Fruit fly (Drosophila melanogaster) whole organism, embryonic: ENCODE measurements around the gene Dpm1.
A peak's percentile ranks its signal among the peaks of the same experiment; 100 is the strongest.

Experiments used
- Antp ChIP-seq: fragments of 200-800 bp; sonication (Bioruptor generic); optimal IDR thresholded peaks from 3 replicates; lab custom pipeline; 2016; ENCODE audit warnings: missing biosample characterization, missing genetic modification characterization
- C15 ChIP-seq: fragments of 200-800 bp; sonication (Bioruptor generic); IDR thresholded peaks from 3 replicates; pipeline ENCODE4 v1.3.6; 2022; ENCODE audit warnings: missing biosample characterization, missing genetic modification characterization
- CG10274 ChIP-seq: fragments of 200-800 bp; sonication (Bioruptor generic); optimal IDR thresholded peaks from 3 replicates; lab custom pipeline; 2017; ENCODE audit warnings: missing biosample characterization, mild to moderate bottlenecking, missing genetic modification characterization
- CG10462 ChIP-seq: fragments of 200-800 bp; sonication (Bioruptor generic); optimal IDR thresholded peaks from 2 replicates; lab custom pipeline; 2016; ENCODE audit warnings: missing biosample characterization, missing genetic modification characterization
- CG11085 ChIP-seq: fragments of 200-800 bp; sonication (Bioruptor generic); IDR thresholded peaks from 2 replicates; pipeline ENCODE4 v1.3.6; 2022; ENCODE audit warnings: missing biosample characterization, missing genetic modification characterization
- CG11723 ChIP-seq: fragments of 200-800 bp; sonication (Bioruptor generic); optimal IDR thresholded peaks from 2 replicates; lab custom pipeline; 2017; ENCODE audit warnings: missing biosample characterization, mild to moderate bottlenecking, missing genetic modification characterization
- CG13287 ChIP-seq: fragments of 200-800 bp; sonication (Bioruptor generic); IDR thresholded peaks from 2 replicates; pipeline ENCODE4 v1.3.6; 2022; ENCODE audit warnings: missing biosample characterization, missing genetic modification characterization; ENCODE audit not compliant: partially characterized antibody
- CG14710 ChIP-seq: fragments of 200-800 bp; sonication (Bioruptor generic); optimal IDR thresholded peaks from 3 replicates; lab custom pipeline; 2019; ENCODE audit warnings: missing biosample characterization, mild to moderate bottlenecking, missing genetic modification characterization, moderate library complexity
- CG15011 ChIP-seq: fragments of 200-800 bp; sonication (Bioruptor generic); optimal IDR thresholded peaks from 3 replicates; lab custom pipeline; 2018; ENCODE audit warnings: missing biosample characterization, mild to moderate bottlenecking, missing genetic modification characterization
- CG15514 ChIP-seq: fragments of 200-800 bp; sonication (Bioruptor generic); optimal IDR thresholded peaks from 3 replicates; lab custom pipeline; 2017; ENCODE audit warnings: missing biosample characterization, missing genetic modification characterization, mild to moderate bottlenecking, moderate library complexity, missing genetic modification reagents
- CG15601 ChIP-seq: fragments of 200-800 bp; sonication (Bioruptor generic); optimal IDR thresholded peaks from 3 replicates; lab custom pipeline; 2019; ENCODE audit warnings: missing biosample characterization, mild to moderate bottlenecking, missing genetic modification characterization, moderate library complexity
- CG15696 ChIP-seq: fragments of 200-800 bp; sonication (Bioruptor generic); optimal IDR thresholded peaks from 2 replicates; lab custom pipeline; 2019; ENCODE audit warnings: missing biosample characterization, mild to moderate bottlenecking, missing genetic modification characterization, moderate library complexity
- CG1602 ChIP-seq: fragments of 200-800 bp; sonication (Bioruptor generic); optimal IDR thresholded peaks from 3 replicates; lab custom pipeline; 2016; ENCODE audit warnings: missing biosample characterization, missing genetic modification characterization
- CG17361 ChIP-seq: fragments of 200-800 bp; sonication (Bioruptor generic); IDR thresholded peaks from 3 replicates; pipeline ENCODE4 v1.3.6; 2022; ENCODE audit warnings: missing biosample characterization, missing genetic modification characterization
- CG17568 ChIP-seq: fragments of 200-800 bp; sonication (Bioruptor generic); optimal IDR thresholded peaks from 2 replicates; lab custom pipeline; 2018; ENCODE audit warnings: missing biosample characterization, mild to moderate bottlenecking, missing genetic modification characterization, moderate library complexity
- CG30403 ChIP-seq: fragments of 200-800 bp; sonication (Bioruptor generic); optimal IDR thresholded peaks from 3 replicates; lab custom pipeline; 2016; ENCODE audit warnings: missing biosample characterization, missing genetic modification characterization
- CG31365 ChIP-seq: fragments of 200-800 bp; sonication (Bioruptor generic); optimal IDR thresholded peaks from 2 replicates; lab custom pipeline; 2018; ENCODE audit warnings: missing biosample characterization, mild to moderate bottlenecking, missing genetic modification characterization
- CG3847 ChIP-seq: fragments of 200-800 bp; sonication (Bioruptor generic); IDR thresholded peaks from 2 replicates; pipeline ENCODE4 v1.3.6; 2022; ENCODE audit warnings: missing biosample characterization, missing genetic modification characterization
- CG6854 ChIP-seq: fragments of 200-800 bp; sonication (Bioruptor generic); optimal IDR thresholded peaks from 3 replicates; lab custom pipeline; 2017; ENCODE audit warnings: missing biosample characterization, mild to moderate bottlenecking, missing genetic modification characterization
- CG7786 ChIP-seq: fragments of 200-800 bp; sonication (Bioruptor generic); optimal IDR thresholded peaks from 2 replicates; lab custom pipeline; 2016; ENCODE audit warnings: missing biosample characterization, missing genetic modification characterization
- CG8281 ChIP-seq: fragments of 200-800 bp; sonication (Bioruptor generic); optimal IDR thresholded peaks from 2 replicates; lab custom pipeline; 2018; ENCODE audit warnings: missing biosample characterization, mild to moderate bottlenecking, missing genetic modification characterization, moderate library complexity
- CG9876 ChIP-seq: fragments of 200-800 bp; sonication (Bioruptor generic); optimal IDR thresholded peaks from 2 replicates; lab custom pipeline; 2016; ENCODE audit warnings: missing biosample characterization, missing genetic modification characterization
- CTCF ChIP-seq: fragments of 200-800 bp; sonication (Bioruptor generic); optimal IDR thresholded peaks from 2 replicates; lab custom pipeline; 2017; ENCODE audit warnings: missing biosample characterization, mild to moderate bottlenecking, missing genetic modification characterization, moderate library complexity
- CoRest ChIP-seq: fragments of 200-800 bp; sonication (Bioruptor generic); optimal IDR thresholded peaks from 3 replicates; lab custom pipeline; 2018; ENCODE audit warnings: missing biosample characterization, mild to moderate bottlenecking, missing genetic modification characterization, moderate library complexity
- Dek ChIP-seq: fragments of 200-800 bp; sonication (Bioruptor generic); optimal IDR thresholded peaks from 3 replicates; lab custom pipeline; 2019; ENCODE audit warnings: missing biosample characterization, mild to moderate bottlenecking, missing genetic modification characterization, moderate library complexity
- Dll ChIP-seq: fragments of 200-800 bp; sonication (Bioruptor generic); IDR thresholded peaks from 4 replicates; pipeline ENCODE4 v1.3.6; 2022; ENCODE audit warnings: missing biosample characterization, missing genetic modification characterization; ENCODE audit not compliant: partially characterized antibody
- Dref ChIP-seq: fragments of 200-800 bp; sonication (Bioruptor generic); IDR thresholded peaks from 2 replicates; pipeline ENCODE4 v1.3.6; 2022; ENCODE audit warnings: missing biosample characterization, missing genetic modification characterization
- Fer1 ChIP-seq: fragments of 200-800 bp; sonication (Bioruptor generic); optimal IDR thresholded peaks from 2 replicates; lab custom pipeline; 2017; ENCODE audit warnings: missing biosample characterization, mild to moderate bottlenecking, missing genetic modification characterization
- H15 ChIP-seq: fragments of 200-800 bp; sonication (Bioruptor generic); IDR thresholded peaks from 3 replicates; pipeline ENCODE4 v1.3.6; 2022; ENCODE audit warnings: missing biosample characterization, missing genetic modification characterization
- HLHmδ ChIP-seq: fragments of 200-800 bp; sonication (Bioruptor generic); optimal IDR thresholded peaks from 2 replicates; lab custom pipeline; 2018; ENCODE audit warnings: missing biosample characterization, mild to moderate bottlenecking, missing genetic modification characterization, moderate library complexity
- HmgD ChIP-seq: fragments of 200-800 bp; sonication (Bioruptor generic); optimal IDR thresholded peaks from 3 replicates; lab custom pipeline; 2016; ENCODE audit warnings: missing biosample characterization, missing genetic modification characterization
- Mes4 ChIP-seq: fragments of 200-800 bp; sonication (Bioruptor generic); optimal IDR thresholded peaks from 2 replicates; lab custom pipeline; 2016; ENCODE audit warnings: missing biosample characterization, missing genetic modification characterization
- Neu2 ChIP-seq: fragments of 200-800 bp; sonication (Bioruptor generic); optimal IDR thresholded peaks from 3 replicates; lab custom pipeline; 2016; ENCODE audit warnings: missing biosample characterization, missing genetic modification characterization, borderline replicate concordance
- Poxn ChIP-seq: fragments of 200-800 bp; sonication (Bioruptor generic); IDR thresholded peaks from 2 replicates; pipeline ENCODE4 v1.3.6; 2022; ENCODE audit warnings: missing biosample characterization, missing genetic modification characterization
- croc ChIP-seq: fragments of 200-800 bp; sonication (Bioruptor generic); conservative IDR thresholded peaks from 3 replicates; pipeline ENCODE4 v1.3.6; 2022; ENCODE audit warnings: missing biosample characterization, missing genetic modification characterization
- fd102C ChIP-seq: fragments of 200-800 bp; sonication (Bioruptor generic); optimal IDR thresholded peaks from 2 replicates; lab custom pipeline; 2018; ENCODE audit warnings: missing biosample characterization, mild to moderate bottlenecking, missing genetic modification characterization, moderate library complexity
- fd96Cb ChIP-seq: fragments of 200-800 bp; sonication (Bioruptor generic); optimal IDR thresholded peaks from 2 replicates; lab custom pipeline; 2018; ENCODE audit warnings: missing biosample characterization, mild to moderate bottlenecking, missing genetic modification characterization, moderate library complexity
- fru ChIP-seq: fragments of >200 bp; optimal IDR thresholded peaks from 2 replicates; lab custom pipeline; 2017
- jigr1 ChIP-seq: fragments of 200-800 bp; sonication (Bioruptor generic); IDR thresholded peaks from 3 replicates; pipeline ENCODE4 v1.3.6; 2022; ENCODE audit warnings: missing biosample characterization, missing genetic modification characterization
- klu ChIP-seq: fragments of 200-800 bp; sonication (Bioruptor generic); IDR thresholded peaks from 2 replicates; pipeline ENCODE4 v1.3.6; 2022; ENCODE audit warnings: missing biosample characterization, missing genetic modification characterization
- peb ChIP-seq: fragments of 200-800 bp; sonication (Bioruptor generic); IDR thresholded peaks from 2 replicates; pipeline ENCODE4 v1.3.6; 2022; ENCODE audit warnings: missing biosample characterization, missing genetic modification characterization
- pfk ChIP-seq: fragments of 200-800 bp; sonication (Bioruptor generic); optimal IDR thresholded peaks from 2 replicates; lab custom pipeline; 2018; ENCODE audit warnings: missing biosample characterization, mild to moderate bottlenecking, missing genetic modification characterization, moderate library complexity
- pum ChIP-seq: fragments of 200-800 bp; sonication (Bioruptor generic); optimal IDR thresholded peaks from 2 replicates; lab custom pipeline; 2016; ENCODE audit warnings: missing biosample characterization, missing genetic modification characterization
- schlank ChIP-seq: fragments of 200-800 bp; sonication (Bioruptor generic); optimal IDR thresholded peaks from 2 replicates; lab custom pipeline; 2018; ENCODE audit warnings: missing biosample characterization, mild to moderate bottlenecking, missing genetic modification characterization
- slp2 ChIP-seq: fragments of 200-800 bp; sonication (Bioruptor generic); optimal IDR thresholded peaks from 2 replicates; lab custom pipeline; 2016; ENCODE audit warnings: missing biosample characterization, missing genetic modification characterization
- stwl ChIP-seq: fragments of 200-800 bp; sonication (Bioruptor generic); optimal IDR thresholded peaks from 3 replicates; lab custom pipeline; 2018; ENCODE audit warnings: missing biosample characterization, mild to moderate bottlenecking, missing genetic modification characterization, moderate library complexity
- tap ChIP-seq: fragments of 200-800 bp; optimal IDR thresholded peaks from 3 replicates; lab custom pipeline; 2019; ENCODE audit warnings: missing biosample characterization, mild to moderate bottlenecking, missing genetic modification characterization, moderate library complexity
- tll ChIP-seq, 2 experiments: fragments of 200-800 bp in 1 of 2; fragments of >200 bp in 1 of 2; sonication (Bioruptor generic) in 1 of 2; optimal IDR thresholded peaks; 2 replicates each; lab custom pipeline; 2017 to 2019; ENCODE audit warnings: missing biosample characterization in 2 of 2, missing genetic modification characterization in 2 of 2, mild to moderate bottlenecking in 1 of 2, moderate library complexity in 1 of 2
- tup ChIP-seq: fragments of 200-800 bp; sonication (Bioruptor generic); optimal IDR thresholded peaks from 2 replicates; lab custom pipeline; 2016; ENCODE audit warnings: missing biosample characterization, mild to moderate bottlenecking, missing genetic modification characterization, moderate library complexity
- zf30C ChIP-seq: fragments of 200-800 bp; sonication (Bioruptor generic); optimal IDR thresholded peaks from 3 replicates; lab custom pipeline; 2018; ENCODE audit warnings: missing biosample characterization, mild to moderate bottlenecking, missing genetic modification characterization

Dpm1 gene

dm6 chr2L:19537779-19538456 lies 11.8 kb upstream of the Dpm1 start, which contains the start of gene CG13082 (continued):
- TF ChIP-seq CG17568 (GFP tag; lab: Kevin White, UChicago) = peak; percentile 5
- 0 out of 3 replicates have a peak, but pooled peaks have one; percentile 11 for TF ChIP-seq H15 (GFP tag; lab: Robert Waterston, UW)
- TF ChIP-seq Poxn (GFP tag; lab: Robert Waterston, UW) = no peak
- TF ChIP-seq slp2 = peak; percentile 40
- no peak for TF ChIP-seq pfk (GFP tag; lab: Kevin White, UChicago)
- TF ChIP-seq CG30403 (GFP tag; lab: Kevin White, UChicago) = peak; percentile 63
- no peak for TF ChIP-seq Neu2 (GFP tag; lab: Kevin White, UChicago)
- no peak for TF ChIP-seq CG3847 (GFP tag; lab: Robert Waterston, UW)
- TF ChIP-seq CG8281 = no peak
- TF ChIP-seq pum (GFP tag; lab: Kevin White, UChicago) = peak; percentile 37
- TF ChIP-seq fd96Cb (tag; lab: Kevin White, UChicago) = peak; percentile 59
- peak; percentile 61 for TF ChIP-seq CoRest (tag; lab: Kevin White, UChicago)
- TF ChIP-seq croc = peak; percentile 50
- TF ChIP-seq CG14710 (tag; lab: Kevin White, UChicago) = peak; percentile 79
- TF ChIP-seq CG31365 (tag; lab: Kevin White, UChicago) = no peak
- no peak for TF ChIP-seq CG9876 (GFP tag; lab: Kevin White, UChicago)
- no peak for TF ChIP-seq HLHmδ (GFP tag; lab: Kevin White, UChicago)
- 0 out of 2 replicates have a peak, but pooled peaks have one; percentile 38 for TF ChIP-seq peb (GFP tag; lab: Robert Waterston, UW)
- TF ChIP-seq CG15011 (GFP tag; lab: Kevin White, UChicago) = no peak
- no peak for TF ChIP-seq CG10274 (GFP tag; lab: Kevin White, UChicago)
- peak; percentile 24 for TF ChIP-seq CG1602 (GFP tag; lab: Kevin White, UChicago)
- TF ChIP-seq Dref (GFP tag; lab: Robert Waterston, UW) = no peak
- TF ChIP-seq Dll (GFP tag; lab: Robert Waterston, UW) = no peak
- TF ChIP-seq CG7786 (GFP tag; lab: Kevin White, UChicago) = no peak
- TF ChIP-seq jigr1 (GFP tag; lab: Robert Waterston, UW) = no peak
- peak; percentile 16 for TF ChIP-seq Antp (GFP tag; lab: Kevin White, UChicago)
- no peak for TF ChIP-seq CG6854 (GFP tag; lab: Kevin White, UChicago)
- no peak for TF ChIP-seq schlank (tag; lab: Kevin White, UChicago)
- TF ChIP-seq tup (GFP tag; lab: Kevin White, UChicago) = peak; percentile 10
- TF ChIP-seq tap (tag; lab: Kevin White, UChicago) = peak; percentile 20
- peak; percentile 40 for TF ChIP-seq Mes4 (GFP tag; lab: Kevin White, UChicago)
- TF ChIP-seq CG11085 (GFP tag; lab: Robert Waterston, UW) = no peak
- no peak for TF ChIP-seq Fer1
- TF ChIP-seq CG13287 (GFP tag; lab: Robert Waterston, UW) = no peak
- TF ChIP-seq zf30C (GFP tag; lab: Kevin White, UChicago) = peak; percentile 75
- TF ChIP-seq CG15601 (tag; lab: Kevin White, UChicago) = peak; percentile 77
- no peak for TF ChIP-seq C15 (GFP tag; lab: Robert Waterston, UW)
- peak; percentile 23 for TF ChIP-seq CG15696 (tag; lab: Kevin White, UChicago)
- no peak for TF ChIP-seq fru (lab: Kevin White, UChicago)
- no peak for TF ChIP-seq CTCF (GFP tag; lab: Kevin White, UChicago)
- TF ChIP-seq CG10462 (GFP tag; lab: Kevin White, UChicago) = peak; percentile 14
- TF ChIP-seq tll (GFP tag; optimal IDR thresholded peaks at IDR 0.05; lab: Kevin White, UChicago) = no peak
- TF ChIP-seq CG17361 (GFP tag; lab: Robert Waterston, UW) = peak; percentile 77
- no peak for TF ChIP-seq klu (GFP tag; lab: Robert Waterston, UW)
- no peak for TF ChIP-seq HmgD (GFP tag; lab: Kevin White, UChicago)
- TF ChIP-seq CG11723 (GFP tag; lab: Kevin White, UChicago) = peak; percentile 35
- no peak for TF ChIP-seq fd102C (GFP tag; lab: Kevin White, UChicago)
- no peak for TF ChIP-seq Dek (tag; lab: Kevin White, UChicago)
- no peak for TF ChIP-seq stwl
- no peak for TF ChIP-seq CG15514
